Worm (Caenorhabditis elegans) whole organism, midembryonic: ENCODE data around the gene C25D7.10.

ENCODE experiments used
- T22C8.4 ChIP-seq: fragments of 200-800 bp; sonication (Bioruptor generic); IDR thresholded peaks from 2 replicates; pipeline ENCODE4 v1.3.6; 2022; ENCODE audit warnings: missing genetic modification characterization, missing compliant biosample characterization
- cog-1 ChIP-seq: sonication (generic microtip); optimal IDR thresholded peaks from 2 replicates; lab custom pipeline; 2016; ENCODE audit warnings: missing genetic modification characterization, missing compliant biosample characterization
- flt-1 ChIP-seq: fragments of 200-800 bp; sonication (Bioruptor generic); IDR thresholded peaks from 2 replicates; pipeline ENCODE4 v1.3.6; 2022; ENCODE audit warnings: missing genetic modification characterization, missing compliant biosample characterization
- med-1 ChIP-seq: sonication (generic microtip); optimal IDR thresholded peaks from 2 replicates; lab custom pipeline; 2017; ENCODE audit warnings: missing genetic modification characterization, mild to moderate bottlenecking, missing compliant biosample characterization, antibody characterized with exemption, missing genetic modification reagents; ENCODE audit not compliant: insufficient read depth
- ref-1 ChIP-seq: fragments of 200-800 bp; sonication (Bioruptor generic); conservative IDR thresholded peaks from 2 replicates; pipeline ENCODE4 v1.3.6; 2022; ENCODE audit warnings: missing genetic modification reagents, missing genetic modification characterization, missing compliant biosample characterization
- tab-1 ChIP-seq: fragments of 200-800 bp; sonication (Bioruptor generic); IDR thresholded peaks from 2 replicates; pipeline ENCODE4 v1.3.6; 2022; ENCODE audit warnings: missing genetic modification characterization, missing compliant biosample characterization
- ztf-23 ChIP-seq: fragments of 200-800 bp; sonication (Bioruptor generic); IDR thresholded peaks from 2 replicates; pipeline ENCODE4 v1.3.6; 2022; ENCODE audit warnings: missing genetic modification reagents, missing genetic modification characterization, missing compliant biosample characterization
- ztf-29 ChIP-seq: fragments of 200-800 bp; sonication (Bioruptor generic); IDR thresholded peaks from 2 replicates; pipeline ENCODE4 v1.3.6; 2022; ENCODE audit warnings: missing genetic modification reagents, missing genetic modification characterization, missing compliant biosample characterization

DNA sequence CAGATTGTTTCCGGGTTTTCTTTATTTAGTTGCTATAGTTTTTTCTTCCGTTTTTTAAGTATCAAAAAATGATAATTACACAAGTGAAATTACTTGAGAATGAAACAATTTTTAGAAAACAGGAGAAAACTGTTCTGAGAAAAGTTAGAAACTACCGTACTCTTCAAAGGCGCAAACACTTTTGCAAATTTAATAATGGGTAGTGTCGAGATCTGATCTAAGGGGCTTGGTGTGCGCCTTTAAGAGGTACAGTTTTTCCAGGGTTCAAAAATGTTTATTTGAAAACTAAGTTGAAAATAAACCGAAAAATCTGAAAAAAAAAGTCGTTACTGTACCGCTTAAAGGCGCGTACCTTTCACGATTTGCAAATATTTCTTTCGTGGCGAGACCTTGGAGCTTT, 6.7 kb upstream of the C25D7.10 start:
- no peak for TF ChIP-seq flt-1
- no peak for TF ChIP-seq T22C8.4 (GFP tag; lab: Robert Waterston, UW)
- TF ChIP-seq ztf-23 (GFP tag; lab: Robert Waterston, UW), result no peak
- TF ChIP-seq ztf-29 (GFP tag; lab: Robert Waterston, UW), result no peak
- no peak for TF ChIP-seq ref-1 (GFP tag; lab: Robert Waterston, UW)
- TF ChIP-seq med-1 (GFP tag; lab: Kevin White, UChicago), result no peak
- TF ChIP-seq tab-1 (GFP tag; lab: Robert Waterston, UW), result no peak
- no peak for TF ChIP-seq cog-1 (tag; lab: Kevin White, UChicago)
